Fruit fly (Drosophila melanogaster) whole organism, embryonic: ENCODE results near the gene bmm.

Experiments used
- Aef1 ChIP-seq: fragments of 200-800 bp; sonication (Bioruptor generic); IDR thresholded peaks from 3 replicates; pipeline ENCODE4 v1.3.6; 2022; ENCODE audit warnings: missing biosample characterization, missing genetic modification characterization
- CG10274 ChIP-seq: fragments of 200-800 bp; sonication (Bioruptor generic); optimal IDR thresholded peaks from 3 replicates; lab custom pipeline; 2017; ENCODE audit warnings: missing biosample characterization, mild to moderate bottlenecking, missing genetic modification characterization
- CG10565 ChIP-seq: fragments of 200-800 bp; sonication (Bioruptor generic); optimal IDR thresholded peaks from 3 replicates; lab custom pipeline; 2016; ENCODE audit warnings: missing biosample characterization, mild to moderate bottlenecking, missing genetic modification characterization
- CG11093 ChIP-seq: fragments of 200-800 bp; sonication (Bioruptor generic); IDR thresholded peaks from 3 replicates; pipeline ENCODE4 v1.3.6; 2022; ENCODE audit warnings: missing biosample characterization, missing genetic modification characterization
- CG13296 ChIP-seq: fragments of 200-800 bp; sonication (Bioruptor generic); optimal IDR thresholded peaks from 3 replicates; lab custom pipeline; 2018; ENCODE audit warnings: missing biosample characterization, mild to moderate bottlenecking, missing genetic modification characterization
- CG14710 ChIP-seq: fragments of 200-800 bp; sonication (Bioruptor generic); optimal IDR thresholded peaks from 3 replicates; lab custom pipeline; 2019; ENCODE audit warnings: missing biosample characterization, mild to moderate bottlenecking, missing genetic modification characterization, moderate library complexity
- CG14965 ChIP-seq: fragments of 200-800 bp; sonication (Bioruptor generic); optimal IDR thresholded peaks from 2 replicates; lab custom pipeline; 2016; ENCODE audit warnings: missing biosample characterization, missing genetic modification characterization, borderline replicate concordance
- CG17186 ChIP-seq: fragments of 200-800 bp; sonication (Bioruptor generic); optimal IDR thresholded peaks from 3 replicates; lab custom pipeline; 2017; ENCODE audit warnings: missing biosample characterization, missing genetic modification reagents, missing genetic modification characterization
- CG18599 ChIP-seq: fragments of 200-800 bp; sonication (Bioruptor generic); optimal IDR thresholded peaks from 3 replicates; lab custom pipeline; 2017; ENCODE audit warnings: missing biosample characterization, missing genetic modification characterization, mild to moderate bottlenecking, moderate library complexity, missing genetic modification reagents
- CG2202 ChIP-seq: fragments of 200-800 bp; sonication (Bioruptor generic); optimal IDR thresholded peaks from 2 replicates; lab custom pipeline; 2018; ENCODE audit warnings: missing biosample characterization, mild to moderate bottlenecking, missing genetic modification characterization
- CG2875 ChIP-seq: fragments of 200-800 bp; sonication (Bioruptor generic); optimal IDR thresholded peaks from 2 replicates; lab custom pipeline; 2017; ENCODE audit warnings: missing biosample characterization, mild to moderate bottlenecking, missing genetic modification characterization, missing genetic modification reagents
- CG30020 ChIP-seq: fragments of 200-800 bp; optimal IDR thresholded peaks from 2 replicates; lab custom pipeline; 2019; ENCODE audit warnings: missing biosample characterization, mild to moderate bottlenecking, missing genetic modification characterization, moderate library complexity
- CG32772 ChIP-seq: fragments of 200-800 bp; sonication (Bioruptor generic); IDR thresholded peaks from 2 replicates; pipeline ENCODE4 v1.3.6; 2022; ENCODE audit warnings: missing biosample characterization, missing genetic modification characterization
- CG4617 ChIP-seq: fragments of 200-800 bp; sonication (Bioruptor generic); optimal IDR thresholded peaks from 3 replicates; lab custom pipeline; 2016; ENCODE audit warnings: missing biosample characterization, missing genetic modification characterization, borderline replicate concordance
- CG4730 ChIP-seq: fragments of 200-800 bp; sonication (Bioruptor generic); IDR thresholded peaks from 2 replicates; pipeline ENCODE4 v1.3.6; 2022; ENCODE audit warnings: missing biosample characterization, missing genetic modification characterization
- CG7556 ChIP-seq: fragments of 200-800 bp; sonication (Bioruptor generic); optimal IDR thresholded peaks from 2 replicates; lab custom pipeline; 2017; ENCODE audit warnings: missing biosample characterization, mild to moderate bottlenecking, missing genetic modification characterization
- CG7963 ChIP-seq: fragments of 200-800 bp; sonication (Bioruptor generic); IDR thresholded peaks from 3 replicates; pipeline ENCODE4 v1.3.6; 2022; ENCODE audit warnings: missing biosample characterization, missing genetic modification characterization; ENCODE audit not compliant: partially characterized antibody
- CHES-1-like ChIP-seq: fragments of 200-800 bp; sonication (Bioruptor generic); optimal IDR thresholded peaks from 2 replicates; lab custom pipeline; 2016; ENCODE audit warnings: missing biosample characterization, missing genetic modification characterization
- CoRest ChIP-seq: fragments of 200-800 bp; sonication (Bioruptor generic); optimal IDR thresholded peaks from 3 replicates; lab custom pipeline; 2018; ENCODE audit warnings: missing biosample characterization, mild to moderate bottlenecking, missing genetic modification characterization, moderate library complexity
- CrebB ChIP-seq: fragments of 200-800 bp; sonication (Bioruptor generic); optimal IDR thresholded peaks from 3 replicates; lab custom pipeline; 2018; ENCODE audit warnings: missing biosample characterization, mild to moderate bottlenecking, missing genetic modification characterization
- D ChIP-seq, 2 experiments: fragments of 200-800 bp in 1 of 2; fragments of >200 bp in 1 of 2; sonication (Bioruptor generic) in 1 of 2; optimal IDR thresholded peaks; 2 replicates in 1 of 2; 3 replicates in 1 of 2; lab custom pipeline; 2017; ENCODE audit warnings: mild to moderate bottlenecking in 1 of 2, missing biosample characterization in 1 of 2, missing genetic modification characterization in 1 of 2, missing genetic modification reagents in 1 of 2
- Dll ChIP-seq: fragments of 200-800 bp; sonication (Bioruptor generic); IDR thresholded peaks from 4 replicates; pipeline ENCODE4 v1.3.6; 2022; ENCODE audit warnings: missing biosample characterization, missing genetic modification characterization; ENCODE audit not compliant: partially characterized antibody
- H15 ChIP-seq: fragments of 200-800 bp; sonication (Bioruptor generic); IDR thresholded peaks from 3 replicates; pipeline ENCODE4 v1.3.6; 2022; ENCODE audit warnings: missing biosample characterization, missing genetic modification characterization
- HLH4C ChIP-seq: fragments of 200-800 bp; sonication (Bioruptor generic); IDR thresholded peaks from 3 replicates; pipeline ENCODE4 v1.3.6; 2022; ENCODE audit warnings: missing biosample characterization, missing genetic modification characterization; ENCODE audit not compliant: partially characterized antibody
- HLH54F ChIP-seq: fragments of 200-800 bp; sonication (Bioruptor generic); optimal IDR thresholded peaks from 3 replicates; lab custom pipeline; 2016; ENCODE audit warnings: missing biosample characterization, missing genetic modification characterization
- Hr78 ChIP-seq, 2 experiments: fragments of 200-800 bp in 1 of 2; fragments of >200 bp in 1 of 2; sonication (Bioruptor generic) in 1 of 2; optimal IDR thresholded peaks; 2 replicates each; lab custom pipeline; 2017 to 2019; ENCODE audit warnings: missing biosample characterization in 2 of 2, missing genetic modification characterization in 2 of 2, mild to moderate bottlenecking in 1 of 2, moderate library complexity in 1 of 2
- Neu2 ChIP-seq: fragments of 200-800 bp; sonication (Bioruptor generic); optimal IDR thresholded peaks from 3 replicates; lab custom pipeline; 2016; ENCODE audit warnings: missing biosample characterization, missing genetic modification characterization, borderline replicate concordance
- Pdp1 ChIP-seq, 2 experiments: fragments of 200-800 bp; sonication (Bioruptor generic); optimal IDR thresholded peaks; 3 replicates each; lab custom pipeline; 2016; ENCODE audit warnings: missing biosample characterization in 2 of 2, missing genetic modification characterization in 2 of 2, mild to moderate bottlenecking in 1 of 2, moderate library complexity in 1 of 2
- Scr ChIP-seq: fragments of 200-800 bp; sonication (Bioruptor generic); IDR thresholded peaks from 2 replicates; pipeline ENCODE4 v1.3.6; 2022; ENCODE audit warnings: missing biosample characterization, missing genetic modification characterization; ENCODE audit not compliant: partially characterized antibody
- abd-A ChIP-seq: fragments of 200-800 bp; sonication (Bioruptor generic); optimal IDR thresholded peaks from 3 replicates; lab custom pipeline; 2019; ENCODE audit warnings: missing biosample characterization, mild to moderate bottlenecking, missing genetic modification characterization, moderate library complexity
- al ChIP-seq: fragments of 200-800 bp; sonication (Bioruptor generic); IDR thresholded peaks from 2 replicates; pipeline ENCODE4 v1.3.6; 2022; ENCODE audit warnings: missing biosample characterization, missing genetic modification characterization
- ash1 ChIP-seq: fragments of 200-800 bp; sonication (Bioruptor generic); optimal IDR thresholded peaks from 2 replicates; lab custom pipeline; 2018; ENCODE audit warnings: missing biosample characterization, mild to moderate bottlenecking, missing genetic modification characterization
- ato ChIP-seq: fragments of 200-800 bp; sonication (Bioruptor generic); IDR thresholded peaks from 2 replicates; pipeline ENCODE4 v1.3.6; 2022; ENCODE audit warnings: missing biosample characterization, missing genetic modification characterization; ENCODE audit not compliant: partially characterized antibody
- dimm ChIP-seq: fragments of 200-800 bp; sonication (Bioruptor generic); IDR thresholded peaks from 2 replicates; pipeline ENCODE4 v1.3.6; 2022; ENCODE audit warnings: missing biosample characterization, missing genetic modification characterization
- dmrt99B ChIP-seq: fragments of 200-800 bp; sonication (Bioruptor generic); optimal IDR thresholded peaks from 2 replicates; lab custom pipeline; 2018; ENCODE audit warnings: missing biosample characterization, mild to moderate bottlenecking, missing genetic modification characterization, moderate library complexity
- mld ChIP-seq: fragments of 200-800 bp; sonication (Bioruptor generic); IDR thresholded peaks from 3 replicates; pipeline ENCODE4 v1.3.6; 2022; ENCODE audit warnings: missing biosample characterization, missing genetic modification characterization; ENCODE audit not compliant: partially characterized antibody
- nau ChIP-seq: fragments of 200-800 bp; sonication (Bioruptor generic); optimal IDR thresholded peaks from 3 replicates; lab custom pipeline; 2017; ENCODE audit warnings: missing biosample characterization, mild to moderate bottlenecking, missing genetic modification characterization, missing genetic modification reagents
- nerfin-2 ChIP-seq: fragments of 200-800 bp; sonication (Bioruptor generic); IDR thresholded peaks from 2 replicates; pipeline ENCODE4 v1.3.6; 2022; ENCODE audit warnings: missing biosample characterization, missing genetic modification characterization; ENCODE audit not compliant: partially characterized antibody
- onecut ChIP-seq: fragments of 200-800 bp; sonication (Bioruptor generic); IDR thresholded peaks from 2 replicates; pipeline ENCODE4 v1.3.6; 2022; ENCODE audit warnings: missing biosample characterization, missing genetic modification characterization
- org-1 ChIP-seq: fragments of 200-800 bp; sonication (Bioruptor generic); optimal IDR thresholded peaks from 2 replicates; lab custom pipeline; 2017; ENCODE audit warnings: missing biosample characterization, missing genetic modification characterization
- otp ChIP-seq: fragments of 200-800 bp; sonication (Bioruptor generic); IDR thresholded peaks from 3 replicates; pipeline ENCODE4, ENCODE4 v1.3.6; 2022; ENCODE audit warnings: missing biosample characterization, missing genetic modification characterization
- slou ChIP-seq: fragments of 200-800 bp; sonication (Bioruptor generic); optimal IDR thresholded peaks from 3 replicates; lab custom pipeline; 2016; ENCODE audit warnings: missing biosample characterization, missing genetic modification characterization
- slp2 ChIP-seq: fragments of 200-800 bp; sonication (Bioruptor generic); optimal IDR thresholded peaks from 2 replicates; lab custom pipeline; 2016; ENCODE audit warnings: missing biosample characterization, missing genetic modification characterization
- toy ChIP-seq: fragments of 200-800 bp; sonication (Bioruptor generic); IDR thresholded peaks from 2 replicates; pipeline ENCODE4 v1.3.6; 2022; ENCODE audit warnings: missing biosample characterization, missing genetic modification characterization
- unpg ChIP-seq: fragments of 200-800 bp; sonication (Bioruptor generic); optimal IDR thresholded peaks from 3 replicates; lab custom pipeline; 2018; ENCODE audit warnings: missing biosample characterization, mild to moderate bottlenecking, missing genetic modification characterization, moderate library complexity

Gene bmm

DNA sequence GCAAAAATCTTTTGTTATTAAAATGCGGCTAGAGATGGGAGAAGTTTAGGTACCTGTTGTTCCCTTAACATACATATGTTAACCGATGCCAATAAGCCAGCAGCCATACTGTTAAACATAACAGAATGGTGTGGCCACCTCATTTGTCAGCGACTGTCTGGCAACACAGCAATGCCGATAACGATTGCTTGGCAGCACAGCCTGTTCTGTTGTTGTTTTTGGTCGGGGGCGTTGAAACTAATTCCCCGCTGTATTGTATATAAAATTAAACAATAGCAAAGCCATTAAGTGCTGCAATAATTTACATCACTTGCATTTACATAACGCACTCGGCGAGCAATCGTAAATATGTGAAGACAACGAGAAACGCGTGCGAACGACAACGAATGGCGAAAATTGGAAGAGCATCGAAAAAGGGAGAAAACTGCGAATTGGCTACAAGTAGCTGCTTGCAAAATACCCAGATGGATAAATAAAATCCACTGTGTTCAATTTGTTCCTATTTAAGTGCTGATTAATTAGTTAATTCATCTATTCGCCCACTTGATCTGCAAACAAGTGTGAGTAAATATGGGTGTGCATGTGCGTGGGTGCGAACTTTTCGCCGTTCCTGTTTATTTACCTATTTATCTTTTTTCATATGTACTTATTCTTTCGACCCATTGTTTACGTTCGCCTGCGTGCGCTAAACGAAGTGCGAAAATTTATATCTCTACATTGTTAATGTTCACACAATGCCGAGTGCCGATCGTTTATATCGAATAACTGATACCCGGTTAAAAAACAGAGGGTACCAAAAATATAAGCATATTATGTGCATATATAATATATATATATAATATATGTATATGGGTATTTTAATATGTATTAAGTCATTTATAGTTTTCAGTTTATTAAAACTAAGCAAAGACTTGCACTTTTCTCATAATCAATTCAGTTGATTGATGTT lies 24.1 kb downstream of the bmm start, which contains the start of the genes Tsen34 and Mgat4a (continued):
- TF ChIP-seq Aef1 (GFP tag; lab: Robert Waterston, UW): peak; percentile 42; the same call in 2 of the 3 replicates
- no peak for TF ChIP-seq H15 (GFP tag; lab: Robert Waterston, UW)
- TF ChIP-seq CG7556: no peak
- no peak for TF ChIP-seq CoRest (tag; lab: Kevin White, UChicago)
- peak; percentile 27 for TF ChIP-seq HLH54F
- TF ChIP-seq Dll (GFP tag; lab: Robert Waterston, UW): peak; percentile 61; the same call in 2 of the 4 replicates
- peak; percentile 46 for TF ChIP-seq org-1 (GFP tag; lab: Kevin White, UChicago)
- TF ChIP-seq al (GFP tag; lab: Robert Waterston, UW): no peak
- peak; percentile 45 for TF ChIP-seq Scr
- no peak for TF ChIP-seq dmrt99B (tag; lab: Kevin White, UChicago)
- 0 out of 2 replicates have a peak, but pooled peaks have one; percentile 55 for TF ChIP-seq ato (GFP tag; lab: Robert Waterston, UW)
- no peak for TF ChIP-seq dimm
- TF ChIP-seq ash1 (GFP tag; lab: Kevin White, UChicago): peak; percentile 59
- no peak for TF ChIP-seq CHES-1-like (GFP tag; lab: Kevin White, UChicago)
- TF ChIP-seq CG14710 (tag; lab: Kevin White, UChicago): peak; percentile 40
- peak; percentile 49 for TF ChIP-seq slou (GFP tag; lab: Kevin White, UChicago)
- no peak for TF ChIP-seq CG4730 (GFP tag; lab: Robert Waterston, UW)
- no peak for TF ChIP-seq CG32772 (GFP tag; lab: Robert Waterston, UW)
- peak; percentile 9 for TF ChIP-seq CG30020
- TF ChIP-seq nerfin-2 (GFP tag; lab: Robert Waterston, UW): peak; percentile 44; the same call in 1 of the 2 replicates
- TF ChIP-seq Pdp1 (GFP tag; optimal IDR thresholded peaks at IDR 0.05; lab: Kevin White, UChicago): peak; percentile 9 to 65
- peak; percentile 41; the same call in 2 of the 3 replicates for TF ChIP-seq CG7963 (GFP tag; lab: Robert Waterston, UW)
- TF ChIP-seq CrebB (tag; lab: Kevin White, UChicago): peak; percentile 55
- peak; percentile 31 for TF ChIP-seq CG17186 (GFP tag; lab: Kevin White, UChicago)
- TF ChIP-seq CG14965 (GFP tag; lab: Kevin White, UChicago): peak; percentile 27
- TF ChIP-seq onecut (GFP tag; lab: Robert Waterston, UW): no peak
- no peak for TF ChIP-seq CG2875 (GFP tag; lab: Kevin White, UChicago)
- no peak for TF ChIP-seq nau (GFP tag; lab: Kevin White, UChicago)
- no peak for TF ChIP-seq abd-A
- peak; percentile 82 for TF ChIP-seq CG13296
- TF ChIP-seq HLH4C (GFP tag; lab: Robert Waterston, UW): peak; percentile 68
- TF ChIP-seq toy (GFP tag; lab: Robert Waterston, UW): no peak
- TF ChIP-seq Hr78 (GFP tag; optimal IDR thresholded peaks at IDR 0.05; lab: Kevin White, UChicago): no peak
- TF ChIP-seq CG18599 (GFP tag; lab: Kevin White, UChicago): peak; percentile 82
- TF ChIP-seq CG10565 (GFP tag; lab: Kevin White, UChicago): no peak
- TF ChIP-seq mld: no peak
- TF ChIP-seq D (optimal IDR thresholded peaks at IDR 0.05; lab: Kevin White, UChicago): no peak
- no peak for TF ChIP-seq D (GFP tag; optimal IDR thresholded peaks at IDR 0.05; lab: Kevin White, UChicago)
- no peak for TF ChIP-seq CG10274 (GFP tag; lab: Kevin White, UChicago)
- no peak for TF ChIP-seq Neu2 (GFP tag; lab: Kevin White, UChicago)
- peak; percentile 82 for TF ChIP-seq CG4617
- TF ChIP-seq otp (GFP tag; lab: Robert Waterston, UW): peak; percentile 8; the same call in 1 of the 3 replicates
- TF ChIP-seq unpg (GFP tag; lab: Kevin White, UChicago): no peak
- no peak for TF ChIP-seq CG11093 (GFP tag; lab: Robert Waterston, UW)
- no peak for TF ChIP-seq CG2202 (tag; lab: Kevin White, UChicago)
- TF ChIP-seq slp2 (GFP tag; lab: Kevin White, UChicago): no peak
